Fruit fly (Drosophila melanogaster): ENCODE measurements around the gene Sap-r.

Gene Sap-r

DNA sequence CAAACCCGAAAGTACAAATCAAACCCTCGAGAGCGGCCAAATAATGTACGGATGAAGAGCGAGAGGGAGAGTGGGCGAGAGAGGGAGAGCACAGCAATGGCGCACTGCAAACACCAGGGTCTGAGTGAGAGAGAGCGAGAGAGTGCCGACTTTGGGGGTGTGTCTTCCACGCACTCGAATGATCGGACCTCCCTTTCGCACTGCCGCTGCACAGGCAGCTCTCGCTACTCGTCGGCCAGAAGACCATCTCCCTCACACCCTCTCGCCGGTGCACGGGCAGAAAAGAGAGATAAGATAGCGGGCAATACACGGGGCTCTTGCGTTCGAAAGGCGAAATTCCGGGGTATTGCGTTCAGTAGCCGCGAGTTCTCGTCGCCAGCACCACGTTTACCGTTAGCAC, 23.5 kb upstream of the Sap-r start, which contains the start of gene Ptx1 (continued):
- TF ChIP-seq CG18599 (GFP tag; optimal IDR thresholded peaks at IDR 0.05) (peak; percentile 20), stc (GFP tag; IDR thresholded peaks at IDR 0.05) (0 out of 2 replicates have a peak, but pooled peaks have one; percentile 46), ci (GFP tag; IDR thresholded peaks at IDR 0.05) (peak; percentile 31; the same call in 1 of the 3 replicates), HmgD (GFP tag; optimal IDR thresholded peaks at IDR 0.05) (peak; percentile 61), crol (GFP tag; IDR thresholded peaks at IDR 0.05) (peak; percentile 93)

DNA sequence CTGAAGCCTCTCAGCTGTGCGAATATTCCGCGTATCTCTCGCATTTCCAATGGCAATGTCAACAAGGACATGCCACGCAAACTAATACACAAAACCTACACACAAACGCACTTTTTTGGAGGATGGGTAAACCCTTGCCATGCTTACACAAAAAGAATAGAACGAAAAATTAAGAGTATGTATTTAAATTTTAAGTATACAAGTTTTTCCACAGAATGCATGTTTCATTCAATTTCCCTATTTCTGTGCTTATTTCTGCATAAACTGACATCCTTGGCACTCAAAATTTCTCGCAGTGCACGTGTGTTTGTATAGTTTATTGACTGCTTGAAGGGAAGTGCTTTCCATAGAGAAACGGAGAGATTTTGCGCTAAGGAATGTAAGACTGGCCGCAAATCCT, 21.0 kb upstream of the Sap-r start:
- TF ChIP-seq Meics (GFP tag; optimal IDR thresholded peaks at IDR 0.05) (peak; percentile 3), sens (GFP tag) (peak; percentile 72), CG8765 (GFP tag; IDR thresholded peaks at IDR 0.05) (peak; percentile 27; the same call in 1 of the 2 replicates), phol (tag; optimal IDR thresholded peaks at IDR 0.05) (peak; percentile 20), Ptx1 (GFP tag; IDR thresholded peaks at IDR 0.05) (peak; percentile 51), Med (GFP tag) (peak; percentile 62), Nf-YB (GFP tag; optimal IDR thresholded peaks at IDR 0.05) (no peak), CG17612 (GFP tag; IDR thresholded peaks at IDR 0.05) (no peak), CG2678 (tag; optimal IDR thresholded peaks at IDR 0.05) (peak; percentile 35), CG1603 (tag; optimal IDR thresholded peaks at IDR 0.05) (peak; percentile 18), Ets65A (GFP tag) (peak; percentile 18), gem (tag; optimal IDR thresholded peaks at IDR 0.05) (peak; percentile 4), dmrt99B (tag; optimal IDR thresholded peaks at IDR 0.05) (peak; percentile 3), CG10979 (tag; optimal IDR thresholded peaks at IDR 0.05) (peak; percentile 29), Xrp1 (GFP tag; IDR thresholded peaks at IDR 0.05) (peak; percentile 36; the same call in 1 of the 2 replicates), Camta (GFP tag; optimal IDR thresholded peaks at IDR 0.05) (no peak), zen (tag; optimal IDR thresholded peaks at IDR 0.05) (peak; percentile 32), BtbVII (GFP tag; optimal IDR thresholded peaks at IDR 0.05) (no peak), row (GFP tag; IDR thresholded peaks at IDR 0.05) (peak; percentile 27; the same call in 1 of the 3 replicates), slou (GFP tag; optimal IDR thresholded peaks at IDR 0.05) (no peak), seq (GFP tag; IDR thresholded peaks at IDR 0.05) (no peak), sisA (GFP tag; IDR thresholded peaks at IDR 0.05) (peak; percentile 9; the same call in 1 of the 2 replicates), prd (optimal IDR thresholded peaks at IDR 0.05) (no peak), prd (GFP tag; IDR thresholded peaks at IDR 0.05) (peak; percentile 38; the same call in 1 of the 3 replicates), trem (tag; optimal IDR thresholded peaks at IDR 0.05) (peak; percentile 9), lov (optimal IDR thresholded peaks at IDR 0.05) (no peak), lov (GFP tag; IDR thresholded peaks at IDR 0.05) (no peak), CG9727 (GFP tag; optimal IDR thresholded peaks at IDR 0.05) (peak; percentile 4)

DNA sequence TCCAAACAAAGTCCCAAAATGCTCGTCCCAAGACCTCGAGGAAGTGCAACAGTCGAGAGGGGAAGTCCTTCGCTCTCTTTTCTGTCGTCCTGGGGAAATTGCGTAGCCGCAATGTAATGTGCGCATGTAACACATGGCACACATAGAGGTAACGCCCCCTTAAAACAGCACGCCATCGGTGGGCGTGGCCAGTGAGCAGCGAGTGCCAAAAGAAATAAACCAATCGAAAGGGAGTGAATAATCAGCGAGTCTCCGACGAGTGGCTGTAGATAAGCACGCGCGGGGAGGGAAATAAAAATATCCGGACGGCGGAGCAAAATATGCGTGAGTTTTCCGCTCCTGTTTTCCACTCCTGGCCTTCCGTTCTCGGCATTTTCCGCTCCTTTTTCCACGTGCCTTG, 20.2 kb upstream of the Sap-r start:
- TF ChIP-seq Med (GFP tag) (peak; percentile 57), dati (GFP tag; IDR thresholded peaks at IDR 0.05) (0 out of 2 replicates have a peak, but pooled peaks have one; percentile 27), Nf-YC (tag; optimal IDR thresholded peaks at IDR 0.05) (peak; percentile 97), disco-r (GFP tag; optimal IDR thresholded peaks at IDR 0.05) (no peak), E2f1 (GFP tag; IDR thresholded peaks at IDR 0.05) (no peak), crol (GFP tag; IDR thresholded peaks at IDR 0.05) (peak; percentile 70), mld (GFP tag; IDR thresholded peaks at IDR 0.05; ENCODE audit: partially characterized antibody) (no peak), CG12155 (GFP tag; optimal IDR thresholded peaks at IDR 0.05) (peak; percentile 83), twi (tag; optimal IDR thresholded peaks at IDR 0.05) (peak; percentile 41), Deaf1 (tag; optimal IDR thresholded peaks at IDR 0.05) (peak; percentile 2), CG7372 (GFP tag; IDR thresholded peaks at IDR 0.05) (0 out of 2 replicates have a peak, but pooled peaks have one; percentile 38), CG2199 (GFP tag; IDR thresholded peaks at IDR 0.05) (peak; percentile 51; the same call in 1 of the 3 replicates), chinmo (GFP tag; IDR thresholded peaks at IDR 0.05; ENCODE audit: partially characterized antibody) (0 out of 4 replicates have a peak, but pooled peaks have one; percentile 46), ewg (GFP tag; optimal IDR thresholded peaks at IDR 0.05) (peak; percentile 52), Nf-YB (GFP tag; optimal IDR thresholded peaks at IDR 0.05) (peak; percentile 97), CG10321 (GFP tag; IDR thresholded peaks at IDR 0.05) (0 out of 2 replicates have a peak, but pooled peaks have one; percentile 12), sqz (GFP tag; optimal IDR thresholded peaks at IDR 0.05) (no peak)
